Fruit fly (Drosophila melanogaster) whole organism, embryonic: Measurements from ENCODE around the gene CG3448.
A peak's percentile ranks its signal among the peaks of the same experiment; 100 is the strongest.

Source experiments
- Antp ChIP-seq: fragments of 200-800 bp; sonication (Bioruptor generic); optimal IDR thresholded peaks from 3 replicates; lab custom pipeline; 2016; ENCODE audit warnings: missing biosample characterization, missing genetic modification characterization
- B-H2 ChIP-seq: fragments of 200-800 bp; sonication (Bioruptor generic); optimal IDR thresholded peaks from 2 replicates; lab custom pipeline; 2018; ENCODE audit warnings: missing biosample characterization, mild to moderate bottlenecking, missing genetic modification characterization
- Blimp-1 ChIP-seq: fragments of 200-800 bp; sonication (Bioruptor generic); optimal IDR thresholded peaks from 3 replicates; lab custom pipeline; 2018; ENCODE audit warnings: missing biosample characterization, missing genetic modification characterization, mild to moderate bottlenecking, moderate library complexity, missing genetic modification reagents
- CG10462 ChIP-seq: fragments of 200-800 bp; sonication (Bioruptor generic); optimal IDR thresholded peaks from 2 replicates; lab custom pipeline; 2016; ENCODE audit warnings: missing biosample characterization, missing genetic modification characterization
- CG11696 ChIP-seq: fragments of 200-800 bp; sonication (Bioruptor generic); IDR thresholded peaks from 2 replicates; pipeline ENCODE4 v1.3.6; 2022; ENCODE audit warnings: missing biosample characterization, missing genetic modification characterization
- CG12155 ChIP-seq: fragments of 200-800 bp; sonication (Bioruptor generic); optimal IDR thresholded peaks from 3 replicates; lab custom pipeline; 2016; ENCODE audit warnings: missing biosample characterization, missing genetic modification characterization
- CG12219 ChIP-seq: fragments of 200-800 bp; sonication (Bioruptor generic); optimal IDR thresholded peaks from 3 replicates; lab custom pipeline; 2018; ENCODE audit warnings: missing biosample characterization, mild to moderate bottlenecking, missing genetic modification characterization
- CG15073 ChIP-seq: fragments of 200-800 bp; sonication (Bioruptor generic); optimal IDR thresholded peaks from 2 replicates; lab custom pipeline; 2016; ENCODE audit warnings: missing biosample characterization, missing genetic modification characterization
- CG1529 ChIP-seq: fragments of 200-800 bp; sonication (Bioruptor generic); optimal IDR thresholded peaks from 3 replicates; lab custom pipeline; 2018; ENCODE audit warnings: missing biosample characterization, missing genetic modification characterization
- CG1647 ChIP-seq: fragments of 200-800 bp; sonication (Bioruptor generic); optimal IDR thresholded peaks from 3 replicates; lab custom pipeline; 2016; ENCODE audit warnings: missing biosample characterization, missing genetic modification characterization
- CG17186 ChIP-seq: fragments of 200-800 bp; sonication (Bioruptor generic); optimal IDR thresholded peaks from 3 replicates; lab custom pipeline; 2017; ENCODE audit warnings: missing biosample characterization, missing genetic modification reagents, missing genetic modification characterization
- CG17612 ChIP-seq: fragments of 200-800 bp; sonication (Bioruptor generic); IDR thresholded peaks from 2 replicates; pipeline ENCODE4 v1.3.6; 2022; ENCODE audit warnings: missing biosample characterization, missing genetic modification characterization
- CG31224 ChIP-seq: fragments of 200-800 bp; sonication (Bioruptor generic); IDR thresholded peaks from 2 replicates; pipeline ENCODE4 v1.3.6; 2022; ENCODE audit warnings: missing biosample characterization, missing genetic modification characterization
- CG31365 ChIP-seq: fragments of 200-800 bp; sonication (Bioruptor generic); optimal IDR thresholded peaks from 2 replicates; lab custom pipeline; 2018; ENCODE audit warnings: missing biosample characterization, mild to moderate bottlenecking, missing genetic modification characterization
- CG3163 ChIP-seq: fragments of 200-800 bp; sonication (Bioruptor generic); optimal IDR thresholded peaks from 3 replicates; lab custom pipeline; 2016; ENCODE audit warnings: missing biosample characterization, missing genetic modification characterization
- CG4424 ChIP-seq: fragments of 200-800 bp; sonication (Bioruptor generic); optimal IDR thresholded peaks from 3 replicates; lab custom pipeline; 2016; ENCODE audit warnings: missing biosample characterization, missing genetic modification characterization
- CG4617 ChIP-seq: fragments of 200-800 bp; sonication (Bioruptor generic); optimal IDR thresholded peaks from 3 replicates; lab custom pipeline; 2016; ENCODE audit warnings: missing biosample characterization, missing genetic modification characterization, borderline replicate concordance
- CG6175 ChIP-seq: fragments of 200-800 bp; sonication (Bioruptor generic); IDR thresholded peaks from 3 replicates; pipeline ENCODE4 v1.3.6; 2022; ENCODE audit warnings: missing biosample characterization, missing genetic modification characterization
- CG7372 ChIP-seq: fragments of 200-800 bp; sonication (Bioruptor generic); IDR thresholded peaks from 2 replicates; pipeline ENCODE4 v1.3.6; 2022; ENCODE audit warnings: missing biosample characterization, missing genetic modification characterization
- Camta ChIP-seq: fragments of 200-800 bp; sonication (Bioruptor generic); optimal IDR thresholded peaks from 2 replicates; lab custom pipeline; 2016; ENCODE audit warnings: missing biosample characterization, missing genetic modification characterization
- Dbx ChIP-seq: fragments of 200-800 bp; sonication (Bioruptor generic); IDR thresholded peaks from 3 replicates; pipeline ENCODE4 v1.3.6; 2022; ENCODE audit warnings: missing biosample characterization, missing genetic modification characterization
- Doc3 ChIP-seq: fragments of 200-800 bp; sonication (Bioruptor generic); IDR thresholded peaks from 3 replicates; pipeline ENCODE4 v1.3.6; 2022; ENCODE audit warnings: missing biosample characterization, missing genetic modification characterization; ENCODE audit not compliant: partially characterized antibody
- Drgx ChIP-seq: fragments of 200-800 bp; sonication (Bioruptor generic); IDR thresholded peaks from 2 replicates; pipeline ENCODE4 v1.3.6; 2022; ENCODE audit warnings: missing biosample characterization, missing genetic modification characterization
- Elba2 ChIP-seq: fragments of 200-800 bp; sonication (Bioruptor generic); optimal IDR thresholded peaks from 3 replicates; lab custom pipeline; 2016; ENCODE audit warnings: missing biosample characterization, missing genetic modification characterization
- Ets65A ChIP-seq: fragments of 200-800 bp; sonication (Bioruptor generic); peaks from one replicate; lab custom pipeline; 2016; ENCODE audit warnings: missing biosample characterization, missing genetic modification characterization
- Fer2 ChIP-seq: fragments of 200-800 bp; sonication (Bioruptor generic); optimal IDR thresholded peaks from 2 replicates; lab custom pipeline; 2018; ENCODE audit warnings: missing biosample characterization, mild to moderate bottlenecking, missing genetic modification characterization, moderate library complexity
- H15 ChIP-seq: fragments of 200-800 bp; sonication (Bioruptor generic); IDR thresholded peaks from 3 replicates; pipeline ENCODE4 v1.3.6; 2022; ENCODE audit warnings: missing biosample characterization, missing genetic modification characterization
- HLHmδ ChIP-seq: fragments of 200-800 bp; sonication (Bioruptor generic); optimal IDR thresholded peaks from 2 replicates; lab custom pipeline; 2018; ENCODE audit warnings: missing biosample characterization, mild to moderate bottlenecking, missing genetic modification characterization, moderate library complexity
- Mad ChIP-seq: fragments of 200-800 bp; sonication (Bioruptor generic); optimal IDR thresholded peaks from 2 replicates; lab custom pipeline; 2016; ENCODE audit warnings: missing biosample characterization, missing genetic modification characterization
- Sin3A ChIP-seq: fragments of >200 bp; optimal IDR thresholded peaks from 2 replicates; lab custom pipeline; 2018
- Stat92E ChIP-seq, 3 experiments: fragments of >200 bp in 2 of 3; fragments of 200-800 bp in 1 of 3; sonication (Bioruptor generic) in 1 of 3; optimal IDR thresholded peaks; 2 replicates each; lab custom pipeline; 2017 to 2019; ENCODE audit warnings: missing biosample characterization in 3 of 3, missing genetic modification characterization in 3 of 3, mild to moderate bottlenecking in 1 of 3, moderate library complexity in 1 of 3
- ap ChIP-seq: fragments of 200-800 bp; sonication (Bioruptor generic); IDR thresholded peaks from 2 replicates; pipeline ENCODE4 v1.3.6; 2022; ENCODE audit warnings: missing biosample characterization, missing genetic modification characterization
- bowl ChIP-seq: fragments of 200-800 bp; sonication (Bioruptor generic); IDR thresholded peaks from 2 replicates; pipeline ENCODE4 v1.3.6; 2022; ENCODE audit warnings: missing biosample characterization, missing genetic modification characterization
- cato ChIP-seq: fragments of 200-800 bp; sonication (Bioruptor generic); optimal IDR thresholded peaks from 2 replicates; lab custom pipeline; 2016; ENCODE audit warnings: missing biosample characterization, missing genetic modification characterization, borderline replicate concordance
- crc ChIP-seq: fragments of 200-800 bp; sonication (Bioruptor generic); optimal IDR thresholded peaks from 2 replicates; lab custom pipeline; 2016; ENCODE audit warnings: missing biosample characterization, missing genetic modification characterization
- croc ChIP-seq: fragments of 200-800 bp; sonication (Bioruptor generic); conservative IDR thresholded peaks from 3 replicates; pipeline ENCODE4 v1.3.6; 2022; ENCODE audit warnings: missing biosample characterization, missing genetic modification characterization
- dysf ChIP-seq: fragments of 200-800 bp; sonication (Bioruptor generic); IDR thresholded peaks from 3 replicates; pipeline ENCODE4 v1.3.6; 2022; ENCODE audit warnings: missing biosample characterization, missing genetic modification characterization
- emc ChIP-seq: fragments of 200-800 bp; sonication (Bioruptor generic); optimal IDR thresholded peaks from 2 replicates; lab custom pipeline; 2016; ENCODE audit warnings: missing biosample characterization, missing genetic modification characterization
- exex ChIP-seq: fragments of 200-800 bp; sonication (Bioruptor generic); optimal IDR thresholded peaks from 4 replicates; lab custom pipeline; 2018; ENCODE audit warnings: missing biosample characterization, mild to moderate bottlenecking, missing genetic modification characterization, moderate library complexity
- eyg ChIP-seq: fragments of 200-800 bp; sonication (Bioruptor generic); optimal IDR thresholded peaks from 3 replicates; lab custom pipeline; 2016; ENCODE audit warnings: missing biosample characterization, missing genetic modification characterization
- fru ChIP-seq: fragments of >200 bp; optimal IDR thresholded peaks from 2 replicates; lab custom pipeline; 2017
- inv ChIP-seq: fragments of 200-800 bp; sonication (Bioruptor generic); IDR thresholded peaks from 2 replicates; pipeline ENCODE4 v1.3.6; 2022; ENCODE audit warnings: missing biosample characterization, missing genetic modification characterization; ENCODE audit not compliant: partially characterized antibody
- mam ChIP-seq: fragments of 200-800 bp; sonication (Bioruptor generic); optimal IDR thresholded peaks from 3 replicates; lab custom pipeline; 2016; ENCODE audit warnings: missing biosample characterization, missing genetic modification characterization
- nerfin-2 ChIP-seq: fragments of 200-800 bp; sonication (Bioruptor generic); IDR thresholded peaks from 2 replicates; pipeline ENCODE4 v1.3.6; 2022; ENCODE audit warnings: missing biosample characterization, missing genetic modification characterization; ENCODE audit not compliant: partially characterized antibody
- org-1 ChIP-seq: fragments of 200-800 bp; sonication (Bioruptor generic); optimal IDR thresholded peaks from 2 replicates; lab custom pipeline; 2017; ENCODE audit warnings: missing biosample characterization, missing genetic modification characterization
- pita ChIP-seq: fragments of 200-800 bp; sonication (Bioruptor generic); optimal IDR thresholded peaks from 2 replicates; lab custom pipeline; 2017; ENCODE audit warnings: missing biosample characterization, mild to moderate bottlenecking, missing genetic modification characterization
- prd ChIP-seq, 3 experiments: fragments of >200 bp in 2 of 3; fragments of 200-800 bp in 1 of 3; sonication (Bioruptor generic) in 1 of 3; optimal IDR thresholded peaks in 2 of 3; IDR thresholded peaks in 1 of 3; 2 replicates in 2 of 3; 3 replicates in 1 of 3; pipeline versions ENCODE4 v1.3.6 to Lab custom; 2017 to 2022; ENCODE audit warnings: missing biosample characterization in 1 of 3, missing genetic modification characterization in 1 of 3
- pum ChIP-seq: fragments of 200-800 bp; sonication (Bioruptor generic); optimal IDR thresholded peaks from 2 replicates; lab custom pipeline; 2016; ENCODE audit warnings: missing biosample characterization, missing genetic modification characterization
- sens ChIP-seq: fragments of 200-800 bp; sonication (Bioruptor generic); peaks from one replicate; lab custom pipeline; 2016; ENCODE audit warnings: missing biosample characterization, missing genetic modification characterization
- sr ChIP-seq: fragments of 200-800 bp; sonication (Bioruptor generic); IDR thresholded peaks from 3 replicates; pipeline ENCODE4 v1.3.6; 2022; ENCODE audit warnings: missing biosample characterization, missing genetic modification characterization
- ssp ChIP-seq: fragments of 200-800 bp; sonication (Bioruptor generic); IDR thresholded peaks from 2 replicates; pipeline ENCODE4 v1.3.6; 2022; ENCODE audit warnings: missing biosample characterization, missing genetic modification characterization
- stc ChIP-seq: fragments of 200-800 bp; sonication (Bioruptor generic); IDR thresholded peaks from 2 replicates; pipeline ENCODE4 v1.3.6; 2022; ENCODE audit warnings: missing biosample characterization, missing genetic modification characterization
- vfl ChIP-seq: fragments of 200-800 bp; sonication (Bioruptor generic); optimal IDR thresholded peaks from 2 replicates; lab custom pipeline; 2016; ENCODE audit warnings: missing biosample characterization, missing genetic modification characterization

The CG3448 gene

dm6 chr3L:9447239-9447777 lies 4.1 kb downstream of the CG3448 start (continued):
- TF ChIP-seq CG31224 (no peak), ap (GFP tag; lab: Robert Waterston, UW) (no peak), eyg (no peak), CG15073 (GFP tag; lab: Kevin White, UChicago) (no peak), CG1529 (GFP tag; lab: Kevin White, UChicago) (no peak), stc (GFP tag; lab: Robert Waterston, UW) (no peak), CG10462 (GFP tag; lab: Kevin White, UChicago) (no peak), emc (no peak), crc (GFP tag; lab: Kevin White, UChicago) (no peak), pita (GFP tag; lab: Kevin White, UChicago) (no peak), CG12155 (no peak), Ets65A (no peak), CG7372 (GFP tag; lab: Robert Waterston, UW) (no peak), Elba2 (GFP tag; lab: Kevin White, UChicago) (peak; percentile 99), pum (GFP tag; lab: Kevin White, UChicago) (no peak), CG4424 (GFP tag; lab: Kevin White, UChicago) (no peak), Fer2 (tag; lab: Kevin White, UChicago) (no peak), bowl (GFP tag; lab: Robert Waterston, UW) (no peak), Sin3A (lab: Kevin White, UChicago) (no peak), sens (GFP tag; lab: Kevin White, UChicago) (peak; percentile 86), CG1647 (GFP tag; lab: Kevin White, UChicago) (no peak), CG31365 (tag; lab: Kevin White, UChicago) (no peak), CG17612 (GFP tag; lab: Robert Waterston, UW) (no peak), HLHmδ (GFP tag; lab: Kevin White, UChicago) (no peak), sr (no peak), Mad (GFP tag; lab: Kevin White, UChicago) (no peak), CG4617 (GFP tag; lab: Kevin White, UChicago) (no peak), cato (GFP tag; lab: Kevin White, UChicago) (no peak), Dbx (GFP tag; lab: Robert Waterston, UW) (no peak), Stat92E (GFP tag; optimal IDR thresholded peaks at IDR 0.05; lab: Kevin White, UChicago) (no peak), mam (no peak), fru (lab: Kevin White, UChicago) (no peak), vfl (GFP tag; lab: Kevin White, UChicago) (no peak), nerfin-2 (GFP tag; lab: Robert Waterston, UW) (no peak), dysf (GFP tag; lab: Robert Waterston, UW) (no peak), CG12219 (GFP tag; lab: Kevin White, UChicago) (no peak), B-H2 (GFP tag; lab: Kevin White, UChicago) (no peak), Doc3 (GFP tag; lab: Robert Waterston, UW) (no peak), Camta (GFP tag; lab: Kevin White, UChicago) (no peak), CG17186 (GFP tag; lab: Kevin White, UChicago) (no peak), Antp (GFP tag; lab: Kevin White, UChicago) (no peak), exex (tag; lab: Kevin White, UChicago) (peak; percentile 90), prd (optimal IDR thresholded peaks at IDR 0.05; lab: Kevin White, UChicago) (no peak), prd (GFP tag; IDR thresholded peaks at IDR 0.05; lab: Robert Waterston, UW) (no peak), CG3163 (GFP tag; lab: Kevin White, UChicago) (no peak), Blimp-1 (GFP tag; lab: Kevin White, UChicago) (no peak), CG6175 (peak; percentile 54; the same call in 1 of the 3 replicates), CG11696 (GFP tag; lab: Robert Waterston, UW) (no peak), org-1 (GFP tag; lab: Kevin White, UChicago) (no peak), Drgx (GFP tag; lab: Robert Waterston, UW) (no peak), ssp (GFP tag; lab: Robert Waterston, UW) (no peak), H15 (GFP tag; lab: Robert Waterston, UW) (no peak), inv (GFP tag; lab: Robert Waterston, UW) (no peak), croc (GFP tag; lab: Robert Waterston, UW) (no peak)
